Worm (Caenorhabditis elegans) whole organism, L3 larva: Measurements from ENCODE around the gene F43E2.11.

Source experiments
- ama-1 ChIP-seq: fragments of 150-350 bp; optimal IDR thresholded peaks from 2 replicates; lab custom pipeline; 2018
- ceh-16 ChIP-seq: sonication (generic microtip); optimal IDR thresholded peaks from 2 replicates; lab custom pipeline; 2017; ENCODE audit warnings: missing biosample characterization, missing genetic modification characterization
- ceh-82 ChIP-seq: fragments of 150-350 bp; optimal IDR thresholded peaks from 2 replicates; lab custom pipeline; 2014; ENCODE audit warnings: missing biosample characterization, missing genetic modification characterization
- egl-27 ChIP-seq: sonication (generic microtip); optimal IDR thresholded peaks from 4 replicates; lab custom pipeline; 2017; ENCODE audit warnings: missing biosample characterization, missing genetic modification reagents, missing genetic modification characterization
- egl-5 ChIP-seq: fragments of 150-350 bp; optimal IDR thresholded peaks from 2 replicates; lab custom pipeline; 2017; ENCODE audit warnings: missing biosample characterization, missing genetic modification reagents, missing genetic modification characterization, inconsistent platforms
- elt-1 ChIP-seq: fragments of 150-350 bp; optimal IDR thresholded peaks from 2 replicates; lab custom pipeline; 2014; ENCODE audit warnings: missing biosample characterization, missing genetic modification characterization
- elt-3 ChIP-seq, 3 experiments: fragments of 150-350 bp in 1 of 3; sonication (generic microtip) in 2 of 3; optimal IDR thresholded peaks; 2 replicates in 2 of 3; 4 replicates in 1 of 3; lab custom pipeline; 2014 to 2017; ENCODE audit warnings: missing biosample characterization in 3 of 3, missing genetic modification characterization in 3 of 3
- lin-15B ChIP-seq: fragments of 150-350 bp; optimal IDR thresholded peaks from 2 replicates; lab custom pipeline; 2014; ENCODE audit warnings: missing biosample characterization, missing genetic modification characterization
- mdl-1 ChIP-seq: fragments of 150-350 bp; optimal IDR thresholded peaks from 2 replicates; lab custom pipeline; 2014; ENCODE audit warnings: missing biosample characterization, missing genetic modification characterization
- nhr-76 ChIP-seq: fragments of 150-350 bp; sonication (generic microtip); optimal IDR thresholded peaks from 5 replicates; lab custom pipeline; 2014; ENCODE audit warnings: missing biosample characterization, missing genetic modification characterization
- pha-4 ChIP-seq: fragments of 150-350 bp; optimal IDR thresholded peaks from 2 replicates; lab custom pipeline; 2014; ENCODE audit warnings: missing biosample characterization, missing genetic modification reagents, missing genetic modification characterization
- skn-1 ChIP-seq: fragments of 150-350 bp; optimal IDR thresholded peaks from 2 replicates; lab custom pipeline; 2014; ENCODE audit warnings: missing biosample characterization, missing genetic modification characterization
- snpc-4 ChIP-seq: fragments of 150-350 bp; optimal IDR thresholded peaks from 2 replicates; lab custom pipeline; 2014; ENCODE audit warnings: missing biosample characterization, missing genetic modification characterization

ce11 chrII:7398712-7399111 lies 28.6 kb upstream of the F43E2.11 start, which contains the start of gene C07D10.1:
- no peak for TF ChIP-seq elt-3 (tag; optimal IDR thresholded peaks at IDR 0.05; lab: Kevin White, UChicago)
- TF ChIP-seq ama-1: no peak
- no peak for TF ChIP-seq ceh-16 (tag; lab: Kevin White, UChicago)
- TF ChIP-seq egl-27 (tag; lab: Kevin White, UChicago): no peak
- TF ChIP-seq skn-1: no peak
- TF ChIP-seq elt-1 (tag; lab: Kevin White, UChicago): no peak
- TF ChIP-seq snpc-4 (tag; lab: Kevin White, UChicago): no peak
- no peak for TF ChIP-seq pha-4
- no peak for TF ChIP-seq nhr-76 (tag; lab: Kevin White, UChicago)
- TF ChIP-seq mdl-1 (tag; lab: Kevin White, UChicago): no peak
- TF ChIP-seq lin-15B (tag; lab: Kevin White, UChicago): no peak
- no peak for TF ChIP-seq ceh-82 (tag; lab: Kevin White, UChicago)
- no peak for TF ChIP-seq egl-5 (tag; lab: Kevin White, UChicago)
